Worm (Caenorhabditis elegans) whole organism, L1 larva: ENCODE measurements around the gene madf-3.

Source experiments
- nhr-11 ChIP-seq: fragments of 150-350 bp; optimal IDR thresholded peaks from 2 replicates; lab custom pipeline; 2014; ENCODE audit warnings: missing biosample characterization, missing genetic modification characterization
- nhr-12 ChIP-seq: sonication (generic microtip); optimal IDR thresholded peaks from 2 replicates; lab custom pipeline; 2017; ENCODE audit warnings: missing biosample characterization, missing genetic modification characterization
- nhr-76 ChIP-seq: sonication (generic microtip); optimal IDR thresholded peaks from 2 replicates; lab custom pipeline; 2017; ENCODE audit warnings: missing biosample characterization, missing genetic modification characterization

DNA sequence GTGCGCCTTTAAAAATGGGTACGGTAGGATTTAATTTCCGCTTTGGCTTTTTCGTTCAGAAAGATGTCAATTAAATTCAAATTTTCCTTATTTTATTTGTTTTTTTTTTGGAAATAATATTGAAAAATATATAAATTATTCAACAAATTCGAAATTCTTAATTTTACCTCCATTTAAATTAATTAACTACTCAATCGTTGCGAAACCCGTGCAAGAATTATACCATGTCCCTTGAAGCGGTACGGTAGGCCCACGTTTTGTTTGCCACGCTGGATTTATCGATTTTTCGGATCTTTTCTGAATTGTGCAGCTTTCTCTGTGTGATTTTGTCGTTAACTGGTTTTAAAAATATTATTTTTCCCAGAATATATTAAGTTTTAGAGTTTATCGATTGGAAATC is 14.1 kb upstream of the madf-3 start, which contains the start of gene Y52E8A.2:
- TF ChIP-seq nhr-12 (tag; lab: Kevin White, UChicago) = no peak
- TF ChIP-seq nhr-76 (tag; lab: Kevin White, UChicago) = no peak
- no peak for TF ChIP-seq nhr-11
